Fruit fly (Drosophila melanogaster): ENCODE measurements around the gene Gmap.

DNA sequence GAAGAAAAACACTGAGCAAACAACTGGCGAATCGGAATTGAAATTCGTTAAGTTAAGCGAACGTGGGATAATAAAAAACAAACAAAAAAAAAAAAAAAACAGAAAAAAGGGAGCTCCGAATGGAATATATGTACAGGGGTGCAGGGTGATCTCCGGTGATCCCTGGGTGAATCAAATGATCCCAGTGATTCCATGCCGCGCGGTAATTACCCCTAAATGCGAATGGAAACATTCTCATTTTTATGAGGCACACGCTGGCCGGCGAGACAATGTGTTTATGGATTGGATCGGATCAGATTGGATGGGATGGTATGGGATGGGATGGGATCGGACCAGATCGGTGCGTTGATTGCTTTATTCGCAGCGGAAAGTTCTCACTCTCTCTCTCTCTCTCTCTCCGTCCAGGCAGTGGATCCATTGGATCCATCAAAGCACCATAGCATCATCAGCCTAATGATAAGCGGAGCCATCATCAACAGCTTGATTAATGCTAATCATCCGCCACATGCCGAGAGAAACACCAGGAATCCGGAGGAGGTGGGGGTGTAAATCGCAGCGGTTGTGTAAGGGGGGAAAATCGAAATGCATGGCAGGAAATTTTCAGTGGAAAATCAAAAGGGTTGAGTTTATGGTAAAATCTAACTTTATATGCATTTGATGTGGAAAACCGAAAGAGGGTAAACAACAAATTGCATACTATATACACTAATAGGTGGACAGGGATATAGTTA, 58.9 kb downstream of the Gmap start:
- TF ChIP-seq OdsH (GFP tag; optimal IDR thresholded peaks at IDR 0.05): no peak
- no peak for TF ChIP-seq acj6 (GFP tag; optimal IDR thresholded peaks at IDR 0.05)
- TF ChIP-seq CG16779 (tag; optimal IDR thresholded peaks at IDR 0.05): no peak
- no peak for TF ChIP-seq CG3919 (GFP tag; optimal IDR thresholded peaks at IDR 0.05)
- no peak for TF ChIP-seq Hr39 (GFP tag; optimal IDR thresholded peaks at IDR 0.05)
- TF ChIP-seq dac (GFP tag; optimal IDR thresholded peaks at IDR 0.05): no peak
- TF ChIP-seq lz (GFP tag; optimal IDR thresholded peaks at IDR 0.05): no peak
- TF ChIP-seq CG10669 (GFP tag; optimal IDR thresholded peaks at IDR 0.05): no peak
- no peak for TF ChIP-seq CG8632 (GFP tag; optimal IDR thresholded peaks at IDR 0.05)
- TF ChIP-seq CG11294 (GFP tag; IDR thresholded peaks at IDR 0.05): no peak
- no peak for TF ChIP-seq pdm3 (GFP tag; optimal IDR thresholded peaks at IDR 0.05)
- no peak for TF ChIP-seq CG6808 (GFP tag; optimal IDR thresholded peaks at IDR 0.05)
